Worm (Caenorhabditis elegans) whole organism, young adult: Measurements from ENCODE around the gene hum-4.

Source experiments
- C06A6.2 ChIP-seq: fragments of 200-800 bp; sonication (Bioruptor generic); conservative IDR thresholded peaks from 2 replicates; pipeline ENCODE4 v1.3.6; 2022; ENCODE audit warnings: missing genetic modification characterization, missing compliant biosample characterization
- C17E4.6 ChIP-seq: fragments of 200-800 bp; sonication (Bioruptor generic); IDR thresholded peaks from 2 replicates; pipeline ENCODE4 v1.3.6; 2022; ENCODE audit warnings: missing genetic modification reagents, missing genetic modification characterization, missing compliant biosample characterization
- F23B12.7 ChIP-seq: sonication (generic microtip); optimal IDR thresholded peaks from 2 replicates; lab custom pipeline; 2017; ENCODE audit warnings: missing genetic modification characterization, mild to moderate bottlenecking, missing compliant biosample characterization, antibody characterized with exemption, moderate library complexity; ENCODE audit not compliant: insufficient read depth
- F49E8.2 ChIP-seq: sonication (generic microtip); optimal IDR thresholded peaks from 3 replicates; lab custom pipeline; 2017; ENCODE audit warnings: missing genetic modification characterization, mild to moderate bottlenecking, missing compliant biosample characterization, antibody characterized with exemption, moderate library complexity; ENCODE audit not compliant: insufficient read depth
- Y56A3A.18 ChIP-seq: fragments of 200-800 bp; sonication (Bioruptor generic); IDR thresholded peaks from 2 replicates; pipeline ENCODE4 v1.3.6; 2022; ENCODE audit warnings: missing genetic modification reagents, missing genetic modification characterization, missing compliant biosample characterization
- athp-1 ChIP-seq: sonication (generic microtip); optimal IDR thresholded peaks from 2 replicates; lab custom pipeline; 2017; ENCODE audit warnings: mild to moderate bottlenecking, missing genetic modification characterization, missing compliant biosample characterization
- attf-5 ChIP-seq: fragments of 200-800 bp; sonication (Bioruptor generic); optimal IDR thresholded peaks from 2 replicates; lab custom pipeline; 2018; ENCODE audit warnings: mild to moderate bottlenecking, missing genetic modification characterization, missing compliant biosample characterization
- bed-2 ChIP-seq: fragments of 200-800 bp; sonication (Bioruptor generic); IDR thresholded peaks from 2 replicates; pipeline ENCODE4 v1.3.6; 2022; ENCODE audit warnings: missing genetic modification reagents, missing genetic modification characterization, missing compliant biosample characterization
- cebp-1 ChIP-seq, 2 experiments: fragments of 200-800 bp in 1 of 2; sonication (Bioruptor generic) in 1 of 2; sonication (generic microtip) in 1 of 2; IDR thresholded peaks in 1 of 2; optimal IDR thresholded peaks in 1 of 2; 2 replicates each; pipeline versions ENCODE4 v1.3.6 to Lab custom; 2017 to 2022; ENCODE audit warnings: missing compliant biosample characterization in 2 of 2, missing genetic modification characterization in 2 of 2, mild to moderate bottlenecking in 1 of 2, missing genetic modification reagents in 1 of 2, moderate library complexity in 1 of 2
- ceh-58 ChIP-seq: fragments of 200-800 bp; sonication (Bioruptor generic); IDR thresholded peaks from 2 replicates; pipeline ENCODE4 v1.3.6; 2022; ENCODE audit warnings: missing genetic modification characterization, missing compliant biosample characterization
- chd-7 ChIP-seq: sonication (generic microtip); optimal IDR thresholded peaks from 2 replicates; lab custom pipeline; 2016; ENCODE audit warnings: mild to moderate bottlenecking, missing genetic modification characterization, moderate library complexity, missing compliant biosample characterization
- die-1 ChIP-seq: sonication (generic microtip); optimal IDR thresholded peaks from 2 replicates; lab custom pipeline; 2016; ENCODE audit warnings: missing genotype, mild to moderate bottlenecking, missing genetic modification characterization, missing compliant biosample characterization
- dox-1 ChIP-seq: fragments of 200-800 bp; sonication (Bioruptor generic); IDR thresholded peaks from 2 replicates; pipeline ENCODE4 v1.3.6; 2022; ENCODE audit warnings: missing genetic modification reagents, missing genetic modification characterization, missing compliant biosample characterization
- dpl-1 ChIP-seq: fragments of 150-350 bp; optimal IDR thresholded peaks from 2 replicates; lab custom pipeline; 2014; ENCODE audit warnings: missing biosample characterization, missing genetic modification reagents, missing genetic modification characterization
- egl-18 ChIP-seq: fragments of 200-800 bp; sonication (Bioruptor generic); IDR thresholded peaks from 2 replicates; pipeline ENCODE4 v1.3.6; 2022; ENCODE audit warnings: missing genetic modification reagents, missing genetic modification characterization, missing compliant biosample characterization
- ets-4 ChIP-seq: fragments of 200-800 bp; sonication (Bioruptor generic); optimal IDR thresholded peaks from 2 replicates; lab custom pipeline; 2018; ENCODE audit warnings: mild to moderate bottlenecking, missing genetic modification characterization, missing compliant biosample characterization
- gei-17 ChIP-seq: fragments of 200-800 bp; sonication (Bioruptor generic); optimal IDR thresholded peaks from 2 replicates; lab custom pipeline; 2018; ENCODE audit warnings: mild to moderate bottlenecking, missing genetic modification characterization, missing compliant biosample characterization
- hlh-26 ChIP-seq: fragments of 200-800 bp; sonication (Bioruptor generic); conservative IDR thresholded peaks from 2 replicates; pipeline ENCODE4 v1.3.6; 2022; ENCODE audit warnings: missing genetic modification reagents, missing genetic modification characterization, missing compliant biosample characterization
- lin-40 ChIP-seq: sonication (generic microtip); optimal IDR thresholded peaks from 2 replicates; lab custom pipeline; 2016; ENCODE audit warnings: missing genetic modification characterization, mild to moderate bottlenecking, missing compliant biosample characterization, missing genotype, missing genetic modification reagents
- lsl-1 ChIP-seq: fragments of 200-800 bp; sonication (Bioruptor generic); optimal IDR thresholded peaks from 2 replicates; lab custom pipeline; 2018; ENCODE audit warnings: mild to moderate bottlenecking, missing genetic modification characterization, moderate library complexity, missing compliant biosample characterization
- madf-10 ChIP-seq: sonication (generic microtip); optimal IDR thresholded peaks from 2 replicates; lab custom pipeline; 2016; ENCODE audit warnings: mild to moderate bottlenecking, missing genetic modification characterization, missing compliant biosample characterization
- mel-28 ChIP-seq: sonication (generic microtip); optimal IDR thresholded peaks from 2 replicates; lab custom pipeline; 2016; ENCODE audit warnings: borderline replicate concordance, mild to moderate bottlenecking, missing genetic modification characterization, missing compliant biosample characterization
- mxl-1 ChIP-seq: sonication (generic microtip); optimal IDR thresholded peaks from 2 replicates; lab custom pipeline; 2016; ENCODE audit warnings: missing genetic modification characterization, missing compliant biosample characterization
- nfyb-1 ChIP-seq: fragments of 200-800 bp; sonication (Bioruptor generic); IDR thresholded peaks from 2 replicates; pipeline ENCODE4 v1.3.6; 2022; ENCODE audit warnings: missing genetic modification reagents, missing genetic modification characterization, missing compliant biosample characterization
- nhr-179 ChIP-seq: sonication (generic microtip); optimal IDR thresholded peaks from 2 replicates; lab custom pipeline; 2016; ENCODE audit warnings: mild to moderate bottlenecking, missing genetic modification characterization, missing compliant biosample characterization
- nhr-80 ChIP-seq: sonication (generic microtip); optimal IDR thresholded peaks from 2 replicates; lab custom pipeline; 2016; ENCODE audit warnings: missing genetic modification characterization, missing compliant biosample characterization
- pbrm-1 ChIP-seq: fragments of 200-800 bp; sonication (Bioruptor generic); IDR thresholded peaks from 2 replicates; pipeline ENCODE4 v1.3.6; 2022; ENCODE audit warnings: missing genetic modification reagents, missing genetic modification characterization, missing compliant biosample characterization
- rcor-1 ChIP-seq: fragments of 200-800 bp; sonication (Bioruptor generic); IDR thresholded peaks from 2 replicates; pipeline ENCODE4 v1.3.6; 2022; ENCODE audit warnings: missing genetic modification reagents, missing genetic modification characterization, missing compliant biosample characterization
- sea-2 ChIP-seq: fragments of 200-800 bp; sonication (Bioruptor generic); IDR thresholded peaks from 2 replicates; pipeline ENCODE4 v1.3.6; 2022; ENCODE audit warnings: missing genetic modification characterization, missing compliant biosample characterization
- snpc-1.1 ChIP-seq: sonication (generic microtip); optimal IDR thresholded peaks from 2 replicates; lab custom pipeline; 2017; ENCODE audit warnings: missing genetic modification characterization, mild to moderate bottlenecking, missing compliant biosample characterization, antibody characterized with exemption, moderate library complexity, missing genotype, missing genetic modification reagents; ENCODE audit not compliant: insufficient read depth
- snpc-4 ChIP-seq, 5 experiments: fragments of 150-350 bp in 1 of 5; sonication (generic microtip) in 4 of 5; optimal IDR thresholded peaks; 2 replicates each; lab custom pipeline; 2014 to 2018; ENCODE audit warnings: missing genetic modification characterization in 5 of 5, missing biosample characterization in 3 of 5, antibody characterized with exemption in 2 of 5, mild to moderate bottlenecking in 2 of 5, missing compliant biosample characterization in 2 of 5, missing genotype in 2 of 5, moderate library complexity in 2 of 5, missing genetic modification reagents in 1 of 5
- somi-1 ChIP-seq: fragments of 200-800 bp; sonication (Bioruptor generic); optimal IDR thresholded peaks from 2 replicates; lab custom pipeline; 2018; ENCODE audit warnings: mild to moderate bottlenecking, missing genetic modification characterization, missing compliant biosample characterization
- ztf-22 ChIP-seq: fragments of 200-800 bp; sonication (Bioruptor generic); optimal IDR thresholded peaks from 2 replicates; lab custom pipeline; 2018; ENCODE audit warnings: mild to moderate bottlenecking, missing genetic modification characterization, moderate library complexity, missing compliant biosample characterization
- ztf-25 ChIP-seq: fragments of 200-800 bp; sonication (Bioruptor generic); IDR thresholded peaks from 2 replicates; pipeline ENCODE4 v1.3.6; 2022; ENCODE audit warnings: missing genetic modification reagents, missing genetic modification characterization, missing compliant biosample characterization

Gene hum-4

ce11 chrX:11450261-11450660 is 16.9 kb upstream of the hum-4 start:
- TF ChIP-seq F23B12.7 (tag; lab: Kevin White, UChicago) (no peak), C17E4.6 (GFP tag; lab: Robert Waterston, UW) (no peak), somi-1 (GFP tag; lab: Kevin White, UChicago) (peak; percentile 7), C06A6.2 (GFP tag; lab: Robert Waterston, UW) (no peak), F49E8.2 (tag; lab: Kevin White, UChicago) (no peak), gei-17 (GFP tag; lab: Kevin White, UChicago) (no peak), ceh-58 (no peak), egl-18 (GFP tag; lab: Robert Waterston, UW) (no peak), mxl-1 (tag; lab: Kevin White, UChicago) (no peak)

- TF ChIP-seq snpc-4 (GFP tag; optimal IDR thresholded peaks at IDR 0.05; lab: Kevin White, UChicago) (no peak), snpc-4 (tag; optimal IDR thresholded peaks at IDR 0.05; lab: Kevin White, UChicago) (no peak), cebp-1 (GFP tag; IDR thresholded peaks at IDR 0.05; lab: Robert Waterston, UW) (no peak), cebp-1 (tag; optimal IDR thresholded peaks at IDR 0.05; lab: Kevin White, UChicago) (peak; percentile 72), ets-4 (GFP tag; lab: Kevin White, UChicago) (peak; percentile 43), pbrm-1 (GFP tag; lab: Robert Waterston, UW) (0 out of 2 replicates have a peak, but pooled peaks have one; percentile 24), mel-28 (no peak), nhr-80 (tag; lab: Kevin White, UChicago) (peak; percentile 85), athp-1 (tag; lab: Kevin White, UChicago) (no peak), dox-1 (GFP tag; lab: Robert Waterston, UW) (peak; percentile 29; the same call in 1 of the 2 replicates)
These were observed 14.3 kb upstream of the hum-4 start for ce11 chrX:11447695-11448094.

ce11 chrX:11446535-11446934 is 13.1 kb upstream of the hum-4 start, which contains the start of gene igeg-2:
igeg-2 (minus strand) TSS chrX:11446635.
- TF ChIP-seq dpl-1 (GFP tag; lab: Kevin White, UChicago): no peak
- no peak for TF ChIP-seq nfyb-1 (GFP tag; lab: Robert Waterston, UW)
- no peak for TF ChIP-seq nhr-179 (tag; lab: Kevin White, UChicago)
- TF ChIP-seq chd-7 (tag; lab: Kevin White, UChicago): no peak
- TF ChIP-seq hlh-26 (GFP tag; lab: Robert Waterston, UW): no peak
- no peak for TF ChIP-seq snpc-1.1 (tag; lab: Kevin White, UChicago)
- TF ChIP-seq rcor-1 (GFP tag; lab: Robert Waterston, UW): no peak
- no peak for TF ChIP-seq die-1 (tag; lab: Kevin White, UChicago)
- TF ChIP-seq lsl-1 (GFP tag; lab: Kevin White, UChicago): no peak
- no peak for TF ChIP-seq ztf-22 (GFP tag; lab: Kevin White, UChicago)
- no peak for TF ChIP-seq snpc-4 (GFP tag; optimal IDR thresholded peaks at IDR 0.05; lab: Kevin White, UChicago)
- TF ChIP-seq snpc-4 (tag; optimal IDR thresholded peaks at IDR 0.05; lab: Kevin White, UChicago): no peak
- no peak for TF ChIP-seq attf-5
- no peak for TF ChIP-seq dox-1 (GFP tag; lab: Robert Waterston, UW)
- TF ChIP-seq madf-10: no peak
- TF ChIP-seq lin-40 (tag; lab: Kevin White, UChicago): no peak
- TF ChIP-seq ztf-25: no peak
- TF ChIP-seq sea-2 (GFP tag; lab: Robert Waterston, UW): no peak
- no peak for TF ChIP-seq Y56A3A.18 (GFP tag; lab: Robert Waterston, UW)
- no peak for TF ChIP-seq bed-2
